Worm (Caenorhabditis elegans): ENCODE data around the gene ttll-12.

DNA sequence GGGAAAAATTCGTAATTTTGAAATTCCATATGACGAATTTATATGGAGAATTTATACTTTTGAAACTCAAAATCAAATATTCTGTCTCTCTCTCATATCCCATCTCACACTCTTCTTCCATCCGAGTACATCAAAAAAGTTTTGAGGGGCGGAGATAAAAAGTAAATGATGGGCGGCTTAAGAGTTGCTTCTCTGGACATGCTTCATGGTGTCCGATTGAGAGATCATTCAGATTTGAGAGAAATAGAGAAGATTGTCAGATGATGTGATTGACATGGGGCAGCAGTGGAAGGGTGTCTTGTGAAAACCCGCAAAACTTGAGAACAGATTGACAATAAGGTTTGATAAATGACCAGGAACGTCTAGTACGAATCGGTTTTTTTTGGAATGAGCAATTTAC is 23.1 kb upstream of the ttll-12 start:
- TF ChIP-seq dpff-1 (tag; optimal IDR thresholded peaks at IDR 0.05) (no peak), ceh-40 (GFP tag; IDR thresholded peaks at IDR 0.05) (no peak), lin-40 (tag; optimal IDR thresholded peaks at IDR 0.05) (no peak)
